Fruit fly (Drosophila melanogaster) whole organism, embryonic: ENCODE data around the gene Mtl.

Source experiments
- Atf3 ChIP-seq: fragments of 200-800 bp; sonication (Bioruptor generic); optimal IDR thresholded peaks from 3 replicates; lab custom pipeline; 2016; ENCODE audit warnings: missing biosample characterization, missing genetic modification characterization
- CG10565 ChIP-seq: fragments of 200-800 bp; sonication (Bioruptor generic); optimal IDR thresholded peaks from 3 replicates; lab custom pipeline; 2016; ENCODE audit warnings: missing biosample characterization, mild to moderate bottlenecking, missing genetic modification characterization
- CG16815 ChIP-seq: fragments of 200-800 bp; sonication (Bioruptor generic); optimal IDR thresholded peaks from 3 replicates; lab custom pipeline; 2017; ENCODE audit warnings: missing biosample characterization, mild to moderate bottlenecking, missing genetic modification characterization
- CG17568 ChIP-seq: fragments of 200-800 bp; sonication (Bioruptor generic); optimal IDR thresholded peaks from 2 replicates; lab custom pipeline; 2018; ENCODE audit warnings: missing biosample characterization, mild to moderate bottlenecking, missing genetic modification characterization, moderate library complexity
- CG1792 ChIP-seq: fragments of 200-800 bp; sonication (Bioruptor generic); optimal IDR thresholded peaks from 2 replicates; lab custom pipeline; 2016; ENCODE audit warnings: missing biosample characterization, missing genetic modification characterization
- CG2199 ChIP-seq: fragments of 200-800 bp; sonication (Bioruptor generic); IDR thresholded peaks from 3 replicates; pipeline ENCODE4 v1.3.6; 2022; ENCODE audit warnings: missing biosample characterization, missing genetic modification characterization
- CG2889 ChIP-seq: fragments of 200-800 bp; sonication (Bioruptor generic); IDR thresholded peaks from 3 replicates; pipeline ENCODE4 v1.3.6; 2022; ENCODE audit warnings: missing biosample characterization, missing genetic modification characterization
- CG31365 ChIP-seq: fragments of 200-800 bp; sonication (Bioruptor generic); optimal IDR thresholded peaks from 2 replicates; lab custom pipeline; 2018; ENCODE audit warnings: missing biosample characterization, mild to moderate bottlenecking, missing genetic modification characterization
- CG31388 ChIP-seq: fragments of 200-800 bp; sonication (Bioruptor generic); optimal IDR thresholded peaks from 2 replicates; lab custom pipeline; 2016; ENCODE audit warnings: missing biosample characterization, missing genetic modification characterization
- CG34224 ChIP-seq: fragments of 200-800 bp; sonication (Bioruptor generic); IDR thresholded peaks from 3 replicates; pipeline ENCODE4 v1.3.6; 2022; ENCODE audit warnings: missing biosample characterization, missing genetic modification characterization; ENCODE audit not compliant: partially characterized antibody
- CG42726 ChIP-seq: fragments of 200-800 bp; sonication (Bioruptor generic); IDR thresholded peaks from 2 replicates; pipeline ENCODE4 v1.3.6; 2022; ENCODE audit warnings: missing biosample characterization, missing genetic modification characterization; ENCODE audit not compliant: partially characterized antibody
- CG4617 ChIP-seq: fragments of 200-800 bp; sonication (Bioruptor generic); optimal IDR thresholded peaks from 3 replicates; lab custom pipeline; 2016; ENCODE audit warnings: missing biosample characterization, missing genetic modification characterization, borderline replicate concordance
- CG4820 ChIP-seq: fragments of 200-800 bp; sonication (Bioruptor generic); optimal IDR thresholded peaks from 3 replicates; lab custom pipeline; 2016; ENCODE audit warnings: missing biosample characterization, missing genetic modification characterization
- CG6689 ChIP-seq: fragments of 200-800 bp; sonication (Bioruptor generic); IDR thresholded peaks from 2 replicates; pipeline ENCODE4 v1.3.6; 2022; ENCODE audit warnings: missing biosample characterization, missing genetic modification characterization
- CG6791 ChIP-seq: fragments of 200-800 bp; sonication (Bioruptor generic); IDR thresholded peaks from 3 replicates; pipeline ENCODE4 v1.3.6; 2022; ENCODE audit warnings: missing biosample characterization, missing genetic modification characterization; ENCODE audit not compliant: partially characterized antibody
- CG7745 ChIP-seq: fragments of 200-800 bp; sonication (Bioruptor generic); optimal IDR thresholded peaks from 2 replicates; lab custom pipeline; 2018; ENCODE audit warnings: missing biosample characterization, mild to moderate bottlenecking, missing genetic modification characterization, moderate library complexity
- Elba2 ChIP-seq: fragments of 200-800 bp; sonication (Bioruptor generic); optimal IDR thresholded peaks from 3 replicates; lab custom pipeline; 2016; ENCODE audit warnings: missing biosample characterization, missing genetic modification characterization
- MESR4 ChIP-seq: fragments of 200-800 bp; sonication (Bioruptor generic); optimal IDR thresholded peaks from 2 replicates; lab custom pipeline; 2018; ENCODE audit warnings: missing biosample characterization, mild to moderate bottlenecking, missing genetic modification characterization, moderate library complexity
- NC2β ChIP-seq: fragments of 200-800 bp; sonication (Bioruptor generic); optimal IDR thresholded peaks from 2 replicates; lab custom pipeline; 2016; ENCODE audit warnings: missing biosample characterization, missing genetic modification characterization
- NK7.1 ChIP-seq: fragments of 200-800 bp; sonication (Bioruptor generic); optimal IDR thresholded peaks from 3 replicates; lab custom pipeline; 2016; ENCODE audit warnings: missing biosample characterization, missing genetic modification characterization
- Opbp ChIP-seq: fragments of 200-800 bp; sonication (Bioruptor generic); IDR thresholded peaks from 3 replicates; pipeline ENCODE4 v1.3.6; 2022; ENCODE audit warnings: missing biosample characterization, missing genetic modification characterization; ENCODE audit not compliant: partially characterized antibody
- Pdp1 ChIP-seq, 2 experiments: fragments of 200-800 bp; sonication (Bioruptor generic); optimal IDR thresholded peaks; 3 replicates each; lab custom pipeline; 2016; ENCODE audit warnings: missing biosample characterization in 2 of 2, missing genetic modification characterization in 2 of 2, mild to moderate bottlenecking in 1 of 2, moderate library complexity in 1 of 2
- Six4 ChIP-seq: fragments of 200-800 bp; sonication (Bioruptor generic); optimal IDR thresholded peaks from 2 replicates; lab custom pipeline; 2016; ENCODE audit warnings: missing biosample characterization, missing genetic modification characterization
- Stat92E ChIP-seq, 3 experiments: fragments of >200 bp in 2 of 3; fragments of 200-800 bp in 1 of 3; sonication (Bioruptor generic) in 1 of 3; optimal IDR thresholded peaks; 2 replicates each; lab custom pipeline; 2017 to 2019; ENCODE audit warnings: missing biosample characterization in 3 of 3, missing genetic modification characterization in 3 of 3, mild to moderate bottlenecking in 1 of 3, moderate library complexity in 1 of 3
- bigmax ChIP-seq: fragments of 200-800 bp; sonication (Bioruptor generic); optimal IDR thresholded peaks from 2 replicates; lab custom pipeline; 2018; ENCODE audit warnings: missing biosample characterization, mild to moderate bottlenecking, missing genetic modification characterization
- bsh ChIP-seq, 2 experiments: fragments of 200-800 bp; sonication (Bioruptor generic); optimal IDR thresholded peaks; 2 replicates each; lab custom pipeline; 2017 to 2018; ENCODE audit warnings: mild to moderate bottlenecking in 2 of 2, missing biosample characterization in 2 of 2, missing genetic modification characterization in 2 of 2, moderate library complexity in 1 of 2
- caup ChIP-seq: fragments of 200-800 bp; sonication (Bioruptor generic); optimal IDR thresholded peaks from 3 replicates; lab custom pipeline; 2017; ENCODE audit warnings: missing biosample characterization, mild to moderate bottlenecking, missing genetic modification characterization, moderate library complexity; ENCODE audit not compliant: severe bottlenecking
- cg ChIP-seq: fragments of 200-800 bp; sonication (Bioruptor generic); optimal IDR thresholded peaks from 3 replicates; lab custom pipeline; 2019; ENCODE audit warnings: missing biosample characterization, mild to moderate bottlenecking, missing genetic modification characterization, moderate library complexity
- crc ChIP-seq: fragments of 200-800 bp; sonication (Bioruptor generic); optimal IDR thresholded peaks from 2 replicates; lab custom pipeline; 2016; ENCODE audit warnings: missing biosample characterization, missing genetic modification characterization
- crol ChIP-seq: fragments of 200-800 bp; sonication (Bioruptor generic); IDR thresholded peaks from 2 replicates; pipeline ENCODE4 v1.3.6; 2022; ENCODE audit warnings: missing biosample characterization, missing genetic modification characterization
- fd96Cb ChIP-seq: fragments of 200-800 bp; sonication (Bioruptor generic); optimal IDR thresholded peaks from 2 replicates; lab custom pipeline; 2018; ENCODE audit warnings: missing biosample characterization, mild to moderate bottlenecking, missing genetic modification characterization, moderate library complexity
- hkb ChIP-seq, 2 experiments: fragments of 200-800 bp in 1 of 2; fragments of >200 bp in 1 of 2; sonication (Bioruptor generic) in 1 of 2; IDR thresholded peaks in 1 of 2; optimal IDR thresholded peaks in 1 of 2; 2 replicates each; pipeline versions ENCODE4 v1.3.6 to Lab custom; 2017 to 2022; ENCODE audit warnings: missing biosample characterization in 1 of 2, missing genetic modification characterization in 1 of 2
- inv ChIP-seq: fragments of 200-800 bp; sonication (Bioruptor generic); IDR thresholded peaks from 2 replicates; pipeline ENCODE4 v1.3.6; 2022; ENCODE audit warnings: missing biosample characterization, missing genetic modification characterization; ENCODE audit not compliant: partially characterized antibody
- luna ChIP-seq: fragments of 200-800 bp; sonication (Bioruptor generic); optimal IDR thresholded peaks from 2 replicates; lab custom pipeline; 2016; ENCODE audit warnings: missing biosample characterization, missing genetic modification characterization
- odd ChIP-seq: fragments of 200-800 bp; sonication (Bioruptor generic); optimal IDR thresholded peaks from 2 replicates; lab custom pipeline; 2017; ENCODE audit warnings: missing biosample characterization, mild to moderate bottlenecking, missing genetic modification characterization
- pita ChIP-seq: fragments of 200-800 bp; sonication (Bioruptor generic); optimal IDR thresholded peaks from 2 replicates; lab custom pipeline; 2017; ENCODE audit warnings: missing biosample characterization, mild to moderate bottlenecking, missing genetic modification characterization
- ranshi ChIP-seq: fragments of 200-800 bp; sonication (Bioruptor generic); IDR thresholded peaks from 2 replicates; pipeline ENCODE4 v1.3.6; 2022; ENCODE audit warnings: missing biosample characterization, missing genetic modification characterization
- sd ChIP-seq: fragments of 200-800 bp; sonication (Bioruptor generic); optimal IDR thresholded peaks from 3 replicates; lab custom pipeline; 2018; ENCODE audit warnings: missing biosample characterization, mild to moderate bottlenecking, missing genetic modification characterization, moderate library complexity
- sens ChIP-seq: fragments of 200-800 bp; sonication (Bioruptor generic); peaks from one replicate; lab custom pipeline; 2016; ENCODE audit warnings: missing biosample characterization, missing genetic modification characterization
- shn ChIP-seq: fragments of 200-800 bp; sonication (Bioruptor generic); optimal IDR thresholded peaks from 3 replicates; lab custom pipeline; 2016; ENCODE audit warnings: missing biosample characterization, missing genetic modification characterization
- stc ChIP-seq: fragments of 200-800 bp; sonication (Bioruptor generic); IDR thresholded peaks from 2 replicates; pipeline ENCODE4 v1.3.6; 2022; ENCODE audit warnings: missing biosample characterization, missing genetic modification characterization
- tin ChIP-seq: fragments of 200-800 bp; sonication (Bioruptor generic); optimal IDR thresholded peaks from 3 replicates; lab custom pipeline; 2016; ENCODE audit warnings: missing biosample characterization, missing genetic modification characterization
- twi ChIP-seq: fragments of 200-800 bp; optimal IDR thresholded peaks from 2 replicates; lab custom pipeline; 2019; ENCODE audit warnings: missing biosample characterization, mild to moderate bottlenecking, missing genetic modification characterization, moderate library complexity
- tx ChIP-seq: fragments of 200-800 bp; sonication (Bioruptor generic); optimal IDR thresholded peaks from 2 replicates; lab custom pipeline; 2016; ENCODE audit warnings: missing biosample characterization, missing genetic modification characterization
- wek ChIP-seq: fragments of 200-800 bp; sonication (Bioruptor generic); optimal IDR thresholded peaks from 3 replicates; lab custom pipeline; 2018; ENCODE audit warnings: missing biosample characterization, mild to moderate bottlenecking, missing genetic modification characterization, moderate library complexity
- wor ChIP-seq: fragments of 200-800 bp; sonication (Bioruptor generic); IDR thresholded peaks from 2 replicates; pipeline ENCODE4 v1.3.6; 2022; ENCODE audit warnings: missing biosample characterization, missing genetic modification characterization
- zen2 ChIP-seq: fragments of 200-800 bp; sonication (Bioruptor generic); IDR thresholded peaks from 3 replicates; pipeline ENCODE4 v1.3.6; 2022; ENCODE audit warnings: missing biosample characterization, missing genetic modification characterization; ENCODE audit not compliant: partially characterized antibody

The Mtl gene

DNA sequence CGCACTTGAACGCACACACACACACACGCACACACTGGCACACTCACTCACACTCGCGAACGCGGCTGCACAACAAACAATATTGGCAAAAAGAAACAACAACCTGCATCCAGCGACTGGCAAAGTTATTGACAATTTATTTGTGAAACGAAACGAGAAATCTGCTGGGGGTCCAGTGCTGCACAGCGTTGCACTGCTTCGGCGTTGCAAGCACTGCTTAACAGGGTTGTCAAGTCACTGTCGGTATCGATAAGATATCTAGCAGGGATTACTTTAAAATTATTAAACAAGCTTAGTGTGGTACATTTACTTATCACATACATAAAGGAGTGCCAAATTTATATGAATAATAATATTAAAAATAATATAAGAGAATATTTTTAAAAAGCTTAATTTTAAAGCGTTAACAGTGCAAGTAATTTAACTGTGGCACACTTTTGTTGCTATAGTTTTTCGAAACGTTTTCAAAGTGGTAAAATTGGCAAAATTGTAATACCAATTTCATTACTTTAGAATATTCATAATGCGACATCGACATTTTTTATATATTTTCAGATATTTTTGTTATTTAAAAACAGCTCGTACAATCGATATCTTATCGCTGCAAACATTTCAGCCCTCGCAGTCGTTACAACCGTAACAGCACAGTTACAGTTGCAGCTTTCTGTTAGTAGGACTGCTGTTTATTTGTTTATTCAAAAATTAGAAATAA is 28.8 kb upstream of the Mtl start, which contains the start of the genes dsd and Tusp (continued):
- TF ChIP-seq tin (GFP tag; lab: Kevin White, UChicago): peak; percentile 84
- TF ChIP-seq pita: no peak
- peak; percentile 32 for TF ChIP-seq odd (GFP tag; lab: Kevin White, UChicago)
- peak; percentile 54 for TF ChIP-seq CG1792 (GFP tag; lab: Kevin White, UChicago)
- TF ChIP-seq wor (GFP tag; lab: Robert Waterston, UW): no peak
- TF ChIP-seq tx: peak; percentile 66
- peak; percentile 17 for TF ChIP-seq wek (GFP tag; lab: Kevin White, UChicago)
- peak; percentile 62 for TF ChIP-seq inv
- peak; percentile 84 for TF ChIP-seq CG4617 (GFP tag; lab: Kevin White, UChicago)
- peak; percentile 0 for TF ChIP-seq CG17568
- TF ChIP-seq twi (tag; lab: Kevin White, UChicago): peak; percentile 45
- TF ChIP-seq sens: peak; percentile 91
- TF ChIP-seq bigmax: no peak
- TF ChIP-seq crc (GFP tag; lab: Kevin White, UChicago): peak; percentile 11
- peak; percentile 14 to 57 for TF ChIP-seq bsh (GFP tag; optimal IDR thresholded peaks at IDR 0.05; lab: Kevin White, UChicago)
- TF ChIP-seq NK7.1 (GFP tag; lab: Kevin White, UChicago): no peak
- no peak for TF ChIP-seq zen2
- peak; percentile 21; the same call in 1 of the 3 replicates for TF ChIP-seq CG2199 (GFP tag; lab: Robert Waterston, UW)
- TF ChIP-seq CG31365 (tag; lab: Kevin White, UChicago): peak; percentile 55
- peak; percentile 58 to 77 for TF ChIP-seq Pdp1 (GFP tag; optimal IDR thresholded peaks at IDR 0.05; lab: Kevin White, UChicago)
- peak; percentile 58 for TF ChIP-seq Six4 (GFP tag; lab: Kevin White, UChicago)
- TF ChIP-seq Opbp (GFP tag; lab: Robert Waterston, UW): peak; percentile 57
- TF ChIP-seq CG31388 (GFP tag; lab: Kevin White, UChicago): peak; percentile 39
- TF ChIP-seq shn: peak; percentile 75

dm6 chr3R:27608000-27608399 is 28.2 kb upstream of the Mtl start:
- TF ChIP-seq ranshi (peak; percentile 8; the same call in 1 of the 2 replicates), stc (GFP tag; lab: Robert Waterston, UW) (0 out of 2 replicates have a peak, but pooled peaks have one; percentile 7), caup (GFP tag; lab: Kevin White, UChicago) (no peak), CG6791 (GFP tag; lab: Robert Waterston, UW) (peak; percentile 35; the same call in 1 of the 3 replicates), Elba2 (GFP tag; lab: Kevin White, UChicago) (no peak), crol (GFP tag; lab: Robert Waterston, UW) (peak; percentile 91), Stat92E (GFP tag; optimal IDR thresholded peaks at IDR 0.05; lab: Kevin White, UChicago) (no peak), sd (peak; percentile 61), hkb (optimal IDR thresholded peaks at IDR 0.05; lab: Kevin White, UChicago) (no peak), hkb (GFP tag; IDR thresholded peaks at IDR 0.05; lab: Robert Waterston, UW) (0 out of 2 replicates have a peak, but pooled peaks have one; percentile 9), CG2889 (no peak), Atf3 (no peak), fd96Cb (tag; lab: Kevin White, UChicago) (no peak), CG4820 (GFP tag; lab: Kevin White, UChicago) (no peak), CG42726 (GFP tag; lab: Robert Waterston, UW) (peak; percentile 52; the same call in 1 of the 2 replicates), CG10565 (GFP tag; lab: Kevin White, UChicago) (no peak), NC2β (GFP tag; lab: Kevin White, UChicago) (no peak), CG16815 (GFP tag; lab: Kevin White, UChicago) (no peak), cg (GFP tag; lab: Kevin White, UChicago) (peak; percentile 59), CG31365 (tag; lab: Kevin White, UChicago) (peak; percentile 70), CG6689 (GFP tag; lab: Robert Waterston, UW) (no peak), CG7745 (tag; lab: Kevin White, UChicago) (no peak), luna (GFP tag; lab: Kevin White, UChicago) (no peak), MESR4 (peak; percentile 17), CG34224 (GFP tag; lab: Robert Waterston, UW) (0 out of 3 replicates have a peak, but pooled peaks have one; percentile 7)
